Fruit fly (Drosophila melanogaster): Measurements from ENCODE around the gene CG7910.

Gene CG7910

DNA sequence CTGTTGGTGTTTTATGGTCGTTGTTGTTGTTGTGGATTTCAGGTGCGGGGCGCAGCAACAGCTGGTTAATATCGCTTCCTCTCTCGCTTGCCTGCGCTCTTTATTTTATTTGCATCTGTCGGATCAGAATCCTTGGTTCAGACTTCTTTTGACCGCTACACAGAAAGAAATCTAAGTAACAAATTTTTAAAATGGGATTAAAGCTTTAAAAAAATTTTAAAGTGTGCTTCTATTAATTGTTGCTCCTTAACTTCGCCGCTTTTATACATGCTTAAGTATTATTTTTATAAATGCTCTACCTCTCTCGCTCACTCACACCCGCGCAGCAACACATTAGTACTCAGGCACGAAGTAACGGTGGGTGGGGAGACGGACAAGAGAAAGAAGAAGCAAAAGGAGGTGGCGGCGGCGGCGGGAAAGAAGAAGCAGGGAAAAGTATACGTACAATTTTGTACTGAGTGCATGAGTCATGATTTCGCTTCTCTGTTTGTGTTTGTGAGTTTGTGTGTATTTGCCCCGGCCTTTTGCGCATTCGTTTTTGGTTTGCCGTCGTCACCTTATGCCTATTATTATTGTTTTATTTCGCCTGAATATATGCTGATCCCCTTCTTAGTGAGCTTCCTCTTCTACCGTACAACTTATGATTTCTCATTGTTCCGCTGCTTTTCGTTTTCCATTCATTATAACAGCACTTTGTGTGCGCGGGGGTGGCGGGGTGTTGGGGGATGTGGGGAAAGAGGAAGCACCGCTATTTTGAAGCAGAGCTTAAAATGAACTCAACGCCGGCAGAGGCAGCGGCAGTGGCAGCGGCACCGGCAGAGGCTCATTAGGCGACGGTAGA lies 27.0 kb downstream of the CG7910 start (continued):
- peak; percentile 37 for TF ChIP-seq CG9437 (GFP tag; optimal IDR thresholded peaks at IDR 0.05)
- TF ChIP-seq bigmax (GFP tag; optimal IDR thresholded peaks at IDR 0.05) = no peak
- peak; percentile 66 for TF ChIP-seq ftz-f1 (GFP tag; optimal IDR thresholded peaks at IDR 0.05)
- peak; percentile 63 for TF ChIP-seq CG13894 (tag; optimal IDR thresholded peaks at IDR 0.05)
- TF ChIP-seq CG32532 (GFP tag; IDR thresholded peaks at IDR 0.05) = peak; percentile 82
- TF ChIP-seq gce (GFP tag; IDR thresholded peaks at IDR 0.05) = peak; percentile 77; the same call in 1 of the 3 replicates
- TF ChIP-seq CG2712 (tag; optimal IDR thresholded peaks at IDR 0.05) = peak; percentile 80
- TF ChIP-seq cg (GFP tag; optimal IDR thresholded peaks at IDR 0.05) = peak; percentile 61
- TF ChIP-seq hkb (optimal IDR thresholded peaks at IDR 0.05) = no peak
- peak; percentile 85 for TF ChIP-seq hkb (GFP tag; IDR thresholded peaks at IDR 0.05)
- peak; percentile 43 for TF ChIP-seq Jarid2 (GFP tag; optimal IDR thresholded peaks at IDR 0.05)
- TF ChIP-seq Nf-YB (GFP tag; optimal IDR thresholded peaks at IDR 0.05) = peak; percentile 42
- peak; percentile 85 for TF ChIP-seq Hsf (GFP tag; optimal IDR thresholded peaks at IDR 0.05)
- peak; percentile 35 for TF ChIP-seq run (tag; optimal IDR thresholded peaks at IDR 0.05)
- TF ChIP-seq ewg (GFP tag; optimal IDR thresholded peaks at IDR 0.05) = peak; percentile 61
- TF ChIP-seq CG12155 (GFP tag; optimal IDR thresholded peaks at IDR 0.05) = peak; percentile 71
- peak; percentile 54 for TF ChIP-seq MTF-1 (GFP tag; optimal IDR thresholded peaks at IDR 0.05; ENCODE audit: borderline replicate concordance)
- TF ChIP-seq Gsc (GFP tag; IDR thresholded peaks at IDR 0.05) = no peak
- peak; percentile 73 for TF ChIP-seq CG12236 (GFP tag; optimal IDR thresholded peaks at IDR 0.05)
- no peak for TF ChIP-seq Dip2 (GFP tag; IDR thresholded peaks at IDR 0.05)
- peak; percentile 86 for TF ChIP-seq dmrt99B (tag; optimal IDR thresholded peaks at IDR 0.05)
- TF ChIP-seq kni (GFP tag; optimal IDR thresholded peaks at IDR 0.05) = peak; percentile 80
- no peak for TF ChIP-seq Tbp (GFP tag; optimal IDR thresholded peaks at IDR 0.05)
- no peak for TF ChIP-seq bbx (GFP tag; IDR thresholded peaks at IDR 0.05; ENCODE audit: partially characterized antibody)
- TF ChIP-seq HLH3B (GFP tag; IDR thresholded peaks at IDR 0.05) = peak; percentile 79
- TF ChIP-seq zfh2 (GFP tag; optimal IDR thresholded peaks at IDR 0.05) = peak; percentile 71
- peak; percentile 74 for TF ChIP-seq Side (GFP tag; optimal IDR thresholded peaks at IDR 0.05)
- TF ChIP-seq Fer2 (tag; optimal IDR thresholded peaks at IDR 0.05) = peak; percentile 22
- no peak for TF ChIP-seq Kr (GFP tag; optimal IDR thresholded peaks at IDR 0.05)
- TF ChIP-seq CG15073 (GFP tag; optimal IDR thresholded peaks at IDR 0.05) = no peak
- no peak for TF ChIP-seq onecut (GFP tag; IDR thresholded peaks at IDR 0.05)
- peak; percentile 68 to 75 for TF ChIP-seq Pdp1 (GFP tag; optimal IDR thresholded peaks at IDR 0.05)
- TF ChIP-seq gcm (GFP tag; optimal IDR thresholded peaks at IDR 0.05) = peak; percentile 79
- TF ChIP-seq CG7786 (GFP tag; optimal IDR thresholded peaks at IDR 0.05) = peak; percentile 78
- TF ChIP-seq Sry-δ (GFP tag; optimal IDR thresholded peaks at IDR 0.05) = peak; percentile 50
- TF ChIP-seq Nf-YA (GFP tag; IDR thresholded peaks at IDR 0.05) = peak; percentile 69; the same call in 1 of the 2 replicates
- TF ChIP-seq Abd-B (GFP tag; optimal IDR thresholded peaks at IDR 0.05) = peak; percentile 61
- TF ChIP-seq corto (GFP tag; optimal IDR thresholded peaks at IDR 0.05) = peak; percentile 82
- TF ChIP-seq ap (GFP tag; IDR thresholded peaks at IDR 0.05) = peak; percentile 74
- peak; percentile 94 for TF ChIP-seq Ets65A (GFP tag)
- peak; percentile 78 for TF ChIP-seq CG13775 (GFP tag; optimal IDR thresholded peaks at IDR 0.05)
- peak; percentile 57 for TF ChIP-seq CG18011 (GFP tag; optimal IDR thresholded peaks at IDR 0.05)
- peak; percentile 84 for TF ChIP-seq Ptx1 (GFP tag; IDR thresholded peaks at IDR 0.05)
- TF ChIP-seq unpg (GFP tag; optimal IDR thresholded peaks at IDR 0.05) = peak; percentile 86
- peak; percentile 68 for TF ChIP-seq luna (GFP tag; optimal IDR thresholded peaks at IDR 0.05)
- peak; percentile 78 for TF ChIP-seq CG18619 (GFP tag; optimal IDR thresholded peaks at IDR 0.05)
- TF ChIP-seq gcm2 (GFP tag; optimal IDR thresholded peaks at IDR 0.05) = peak; percentile 53
- TF ChIP-seq zen2 (GFP tag; IDR thresholded peaks at IDR 0.05; ENCODE audit: partially characterized antibody) = no peak
- peak; percentile 77 to 88 for TF ChIP-seq dpn (GFP tag; optimal IDR thresholded peaks at IDR 0.05)
